Worm (Caenorhabditis elegans) whole organism, late embryonic: ENCODE measurements around the gene ell-1.

Experiments
- ztf-16 ChIP-seq: sonication (generic microtip); optimal IDR thresholded peaks from 2 replicates; lab custom pipeline; 2017; ENCODE audit warnings: missing genetic modification characterization, missing compliant biosample characterization

The ell-1 gene

ce11 chrIV:4465184-4465583 is 71.0 kb downstream of the ell-1 start, which contains the start of gene M01H9.5:
M01H9.5 (plus strand) TSS chrIV:4465484.
- TF ChIP-seq ztf-16 (tag; lab: Kevin White, UChicago), result no peak
